Worm (Caenorhabditis elegans): ENCODE measurements around the gene ckc-1.

ckc-1 gene

DNA sequence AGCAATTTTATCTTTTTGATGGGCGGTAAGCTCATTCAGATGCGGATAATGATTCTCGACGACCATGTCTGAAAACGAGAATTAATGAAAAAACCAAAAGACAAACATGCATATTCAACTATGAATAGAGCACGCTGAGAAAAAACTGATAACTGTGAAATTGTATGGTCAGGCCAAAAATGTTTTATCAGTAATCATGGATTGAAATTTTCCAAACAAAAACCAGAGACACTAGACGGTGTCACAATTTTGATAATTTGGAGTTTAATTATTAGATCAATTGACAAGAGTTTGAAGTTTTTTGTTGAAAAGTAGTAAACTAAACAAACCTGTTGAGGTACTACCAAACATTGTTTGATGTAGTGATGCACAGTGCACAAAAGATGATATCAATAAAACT lies 24.0 kb downstream of the ckc-1 start, which contains the start of gene cgr-1:
cgr-1 (minus strand) TSS at position 68 of the 400 bp plus-strand sequence.
- TF ChIP-seq pqm-1 (tag; optimal IDR thresholded peaks at IDR 0.05) (peak; percentile 69), nhr-23 (tag; optimal IDR thresholded peaks at IDR 0.05) (no peak), nhr-43 (tag; optimal IDR thresholded peaks at IDR 0.05; ENCODE audit: poor library complexity, severe bottlenecking) (no peak), nfya-1 (tag; optimal IDR thresholded peaks at IDR 0.05; ENCODE audit: insufficient read depth) (no peak), eor-1 (tag; optimal IDR thresholded peaks at IDR 0.05) (no peak), nhr-12 (tag; optimal IDR thresholded peaks at IDR 0.05) (no peak), elt-2 (tag; optimal IDR thresholded peaks at IDR 0.05) (peak; percentile 67), pha-4 (tag; optimal IDR thresholded peaks at IDR 0.05) (peak; percentile 32), egl-27 (tag; optimal IDR thresholded peaks at IDR 0.05) (no peak), skn-1 (tag; optimal IDR thresholded peaks at IDR 0.05) (no peak), daf-12 (tag; optimal IDR thresholded peaks at IDR 0.05) (no peak), mml-1 (tag; optimal IDR thresholded peaks at IDR 0.05) (no peak), egl-5 (tag; optimal IDR thresholded peaks at IDR 0.05) (no peak), nhr-11 (tag; optimal IDR thresholded peaks at IDR 0.05) (no peak), mdl-1 (tag; optimal IDR thresholded peaks at IDR 0.05) (no peak), elt-3 (tag; optimal IDR thresholded peaks at IDR 0.05) (no peak), ZK546.5 (tag; optimal IDR thresholded peaks at IDR 0.05) (no peak), snpc-4 (tag; optimal IDR thresholded peaks at IDR 0.05) (no peak)

DNA sequence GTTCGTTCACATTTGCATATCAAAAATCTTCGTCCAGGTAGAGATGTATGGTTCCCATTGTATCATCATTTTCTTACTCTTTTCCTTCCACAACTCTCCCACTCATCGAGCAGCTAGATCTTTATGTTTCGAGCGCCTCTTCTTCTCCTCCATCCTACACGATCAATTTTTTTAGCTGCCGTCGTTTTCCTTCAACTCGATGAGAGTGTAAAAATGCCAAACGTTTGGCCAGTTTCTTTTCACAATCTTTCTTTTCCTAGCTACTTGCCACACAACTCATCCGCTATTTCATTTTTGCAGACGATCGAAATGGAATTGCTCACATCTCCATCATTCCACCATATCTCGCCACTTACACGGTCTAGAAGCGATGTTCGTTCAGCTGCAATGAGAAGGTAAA lies 25.1 kb downstream of the ckc-1 start, which contains the start of gene C18B2.3:
C18B2.3 (plus strand) TSS at position 301 of the 400 bp plus-strand sequence.
- no peak for TF ChIP-seq fkh-2 (tag; optimal IDR thresholded peaks at IDR 0.05)
- no peak for TF ChIP-seq lin-39 (tag; optimal IDR thresholded peaks at IDR 0.05)
- TF ChIP-seq R02D3.7 (tag; optimal IDR thresholded peaks at IDR 0.05) = no peak
- no peak for TF ChIP-seq jun-1 (tag; optimal IDR thresholded peaks at IDR 0.05)
- TF ChIP-seq daf-12 (tag; optimal IDR thresholded peaks at IDR 0.05) = no peak
- TF ChIP-seq nhr-28 (tag; optimal IDR thresholded peaks at IDR 0.05) = no peak
- no peak for TF ChIP-seq skn-1 (tag; optimal IDR thresholded peaks at IDR 0.05)
- TF ChIP-seq elt-1 (tag; optimal IDR thresholded peaks at IDR 0.05) = no peak
- TF ChIP-seq snpc-4 (tag; optimal IDR thresholded peaks at IDR 0.05) = no peak
- TF ChIP-seq ceh-82 (tag; optimal IDR thresholded peaks at IDR 0.05) = no peak
- no peak for TF ChIP-seq nhr-43 (tag; optimal IDR thresholded peaks at IDR 0.05; ENCODE audit: poor library complexity, severe bottlenecking)
- TF ChIP-seq nhr-12 (tag; optimal IDR thresholded peaks at IDR 0.05) = no peak
- TF ChIP-seq elt-2 (tag; optimal IDR thresholded peaks at IDR 0.05) = no peak
- no peak for TF ChIP-seq lsy-12 (tag; optimal IDR thresholded peaks at IDR 0.05)
- TF ChIP-seq ceh-28 (tag; optimal IDR thresholded peaks at IDR 0.05) = no peak
- no peak for TF ChIP-seq nhr-77 (tag; optimal IDR thresholded peaks at IDR 0.05)

DNA sequence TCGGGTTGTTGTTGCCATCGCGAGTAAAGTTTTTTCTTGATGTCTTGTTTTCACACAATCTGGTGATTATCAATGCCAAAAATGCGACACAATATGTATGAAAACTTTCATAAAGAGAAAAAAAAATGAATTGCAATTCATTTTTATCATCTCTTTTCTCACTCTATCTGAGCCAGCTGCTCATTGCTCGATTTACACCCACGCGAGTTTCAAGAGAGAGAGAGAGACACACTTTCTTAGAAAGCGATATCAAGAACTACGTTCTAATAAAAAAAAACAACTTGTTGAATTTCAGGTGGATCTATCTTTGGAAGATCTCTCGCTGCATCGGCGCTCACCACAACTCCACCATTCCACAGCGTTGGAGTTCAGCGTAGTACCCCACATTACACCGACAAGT lies 26.2 kb downstream of the ckc-1 start:
- TF ChIP-seq ceh-9 (tag; optimal IDR thresholded peaks at IDR 0.05) (no peak), nhr-12 (tag; optimal IDR thresholded peaks at IDR 0.05) (no peak), ztf-11 (tag; optimal IDR thresholded peaks at IDR 0.05) (no peak), ceh-16 (tag; optimal IDR thresholded peaks at IDR 0.05) (no peak), tbx-2 (tag; optimal IDR thresholded peaks at IDR 0.05) (no peak), ceh-28 (tag; optimal IDR thresholded peaks at IDR 0.05) (no peak), unc-39 (tag; optimal IDR thresholded peaks at IDR 0.05) (no peak), nhr-28 (tag; optimal IDR thresholded peaks at IDR 0.05) (no peak), elt-2 (tag; optimal IDR thresholded peaks at IDR 0.05) (no peak), lin-39 (tag; optimal IDR thresholded peaks at IDR 0.05) (no peak), aly-2 (tag; optimal IDR thresholded peaks at IDR 0.05) (no peak), R02D3.7 (tag; optimal IDR thresholded peaks at IDR 0.05) (no peak), snpc-4 (tag; optimal IDR thresholded peaks at IDR 0.05) (no peak), ceh-82 (tag; optimal IDR thresholded peaks at IDR 0.05) (no peak), sea-2 (GFP tag; optimal IDR thresholded peaks at IDR 0.05) (no peak), nhr-76 (tag; optimal IDR thresholded peaks at IDR 0.05) (no peak), fkh-2 (tag; optimal IDR thresholded peaks at IDR 0.05) (no peak), lsy-12 (tag; optimal IDR thresholded peaks at IDR 0.05) (no peak), pha-4 (tag; optimal IDR thresholded peaks at IDR 0.05) (no peak), mdl-1 (tag; optimal IDR thresholded peaks at IDR 0.05) (no peak)

DNA sequence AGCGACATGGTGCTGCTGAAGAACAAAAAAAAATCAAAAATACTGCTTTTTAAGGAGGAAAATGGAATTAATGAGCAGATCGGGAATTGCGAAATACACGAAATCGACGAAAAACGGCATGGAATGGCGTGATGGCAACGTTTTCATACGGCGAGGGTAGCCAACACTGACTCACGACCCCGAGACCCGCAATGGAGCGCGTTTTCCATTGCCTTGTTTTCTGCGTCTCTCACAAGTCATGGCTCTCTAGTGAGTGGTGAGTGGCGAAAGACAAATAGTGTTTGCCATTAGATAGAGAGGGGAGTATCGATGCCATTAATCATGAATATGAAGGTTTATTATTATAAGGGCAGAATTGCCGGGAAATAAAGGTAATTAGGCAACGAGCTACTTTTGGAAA lies 29.3 kb downstream of the ckc-1 start, which contains the start of gene C18B2.4:
C18B2.4 (minus strand) TSS at position 15 of the 400 bp plus-strand sequence.
- TF ChIP-seq ama-1 (optimal IDR thresholded peaks at IDR 0.05) (peak; percentile 21), ceh-16 (tag; optimal IDR thresholded peaks at IDR 0.05) (no peak), skn-1 (tag; optimal IDR thresholded peaks at IDR 0.05) (peak; percentile 8), ztf-4 (tag; optimal IDR thresholded peaks at IDR 0.05) (no peak), pqm-1 (tag; optimal IDR thresholded peaks at IDR 0.05) (peak; percentile 74), unc-62 (GFP tag; optimal IDR thresholded peaks at IDR 0.05) (no peak), lsy-12 (tag; optimal IDR thresholded peaks at IDR 0.05) (peak; percentile 54), nhr-76 (tag; optimal IDR thresholded peaks at IDR 0.05) (no peak), pha-4 (tag; optimal IDR thresholded peaks at IDR 0.05) (peak; percentile 88), lin-15B (tag; optimal IDR thresholded peaks at IDR 0.05) (peak; percentile 79), ceh-28 (tag; optimal IDR thresholded peaks at IDR 0.05) (peak; percentile 38), nhr-77 (tag; optimal IDR thresholded peaks at IDR 0.05) (no peak), R02D3.7 (tag; optimal IDR thresholded peaks at IDR 0.05) (no peak), nhr-12 (tag; optimal IDR thresholded peaks at IDR 0.05) (no peak), unc-39 (tag; optimal IDR thresholded peaks at IDR 0.05) (no peak), tbx-2 (tag; optimal IDR thresholded peaks at IDR 0.05) (no peak), nhr-43 (tag; optimal IDR thresholded peaks at IDR 0.05; ENCODE audit: poor library complexity, severe bottlenecking) (peak; percentile 64), jun-1 (tag; optimal IDR thresholded peaks at IDR 0.05) (peak; percentile 83), lin-39 (tag; optimal IDR thresholded peaks at IDR 0.05) (peak; percentile 96), zag-1 (tag; optimal IDR thresholded peaks at IDR 0.05) (no peak), egl-27 (tag; optimal IDR thresholded peaks at IDR 0.05) (peak; percentile 24), aly-2 (tag; optimal IDR thresholded peaks at IDR 0.05) (no peak), fkh-10 (GFP tag; optimal IDR thresholded peaks at IDR 0.05) (no peak), fos-1 (tag; optimal IDR thresholded peaks at IDR 0.05) (no peak), fkh-2 (tag; optimal IDR thresholded peaks at IDR 0.05) (no peak), nhr-11 (tag; optimal IDR thresholded peaks at IDR 0.05) (no peak), nfya-1 (tag; optimal IDR thresholded peaks at IDR 0.05; ENCODE audit: insufficient read depth) (peak; percentile 75), eor-1 (tag; optimal IDR thresholded peaks at IDR 0.05) (no peak), nhr-28 (tag; optimal IDR thresholded peaks at IDR 0.05) (no peak)

Data from whole organism, L3 larva.